Worm (Caenorhabditis elegans): Measurements from ENCODE around the gene R01H2.1.

DNA sequence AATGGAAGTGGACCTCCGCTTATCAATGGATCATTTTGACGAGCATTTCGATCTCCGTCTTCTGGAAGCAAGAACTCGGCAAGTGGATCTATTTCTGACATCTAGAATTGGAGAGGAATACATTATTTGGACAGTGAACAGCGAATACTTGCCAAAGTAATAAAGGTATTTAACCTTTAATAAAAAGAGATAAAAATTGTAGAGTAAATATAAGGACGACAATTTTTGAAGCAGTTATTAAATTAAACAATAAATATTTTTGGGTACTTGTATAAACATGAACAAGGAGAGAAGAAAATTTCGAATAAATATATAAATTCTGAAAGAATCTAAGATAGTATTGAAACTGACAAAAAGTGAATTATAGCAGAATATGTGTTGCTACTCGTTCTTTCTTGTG lies 9.8 kb downstream of the R01H2.1 start, which contains the start of gene lin-37:
- TF ChIP-seq fkh-6 (tag; optimal IDR thresholded peaks at IDR 0.05) (no peak), pqm-1 (tag; optimal IDR thresholded peaks at IDR 0.05) (no peak), rnt-1 (tag; optimal IDR thresholded peaks at IDR 0.05) (no peak), ceh-30 (tag; optimal IDR thresholded peaks at IDR 0.05) (no peak), lim-6 (tag; optimal IDR thresholded peaks at IDR 0.05) (no peak), ceh-9 (tag; optimal IDR thresholded peaks at IDR 0.05) (no peak)
